Worm (Caenorhabditis elegans) whole organism, young adult: Measurements from ENCODE around the gene nspb-2.

Experiments used
- F37B4.10 ChIP-seq: fragments of 200-800 bp; sonication (Bioruptor generic); IDR thresholded peaks from 2 replicates; pipeline ENCODE4 v1.3.6; 2022; ENCODE audit warnings: missing genetic modification characterization, missing compliant biosample characterization
- dpl-1 ChIP-seq: fragments of 150-350 bp; optimal IDR thresholded peaks from 2 replicates; lab custom pipeline; 2014; ENCODE audit warnings: missing biosample characterization, missing genetic modification reagents, missing genetic modification characterization

DNA sequence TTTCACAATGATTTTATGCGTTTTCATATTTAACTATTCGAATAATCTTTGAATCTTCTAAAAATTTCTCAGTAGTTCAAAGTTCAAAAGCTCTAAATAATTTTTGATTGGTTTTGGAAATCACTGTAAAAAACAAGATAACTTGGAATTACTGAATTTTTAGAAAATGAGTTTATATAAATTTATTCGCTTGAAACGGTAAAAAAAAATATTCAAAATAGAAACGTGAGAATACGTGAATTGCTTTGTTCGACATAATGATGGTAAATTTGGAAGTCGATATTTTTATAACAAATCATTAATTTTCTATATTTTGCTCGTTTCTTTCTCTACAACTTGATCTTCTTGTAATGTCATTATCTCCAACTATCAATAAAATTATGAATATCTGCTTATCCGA, 31.9 kb downstream of the nspb-2 start, which contains the start of gene C01B10.44:
- no peak for TF ChIP-seq F37B4.10 (GFP tag; lab: Robert Waterston, UW)
- TF ChIP-seq dpl-1: no peak
